Worm (Caenorhabditis elegans) whole organism, L4/young adult: ENCODE data around the gene C04G2.5.

Source experiments
- W03F9.2 ChIP-seq: fragments of 150-350 bp; optimal IDR thresholded peaks from 2 replicates; lab custom pipeline; 2014; ENCODE audit warnings: missing biosample characterization, missing genetic modification characterization
- dao-5 ChIP-seq: sonication (generic microtip); optimal IDR thresholded peaks from 2 replicates; lab custom pipeline; 2016; ENCODE audit warnings: missing genotype, missing genetic modification characterization, moderate library complexity, missing compliant biosample characterization
- him-1 ChIP-seq: sonication (generic microtip); optimal IDR thresholded peaks from 2 replicates; lab custom pipeline; 2016; ENCODE audit warnings: missing genotype, missing genetic modification reagents, missing genetic modification characterization, missing compliant biosample characterization

ce11 chrIV:10128446-10128845, 33.4 kb upstream of the C04G2.5 start:
- TF ChIP-seq dao-5 (tag; lab: Kevin White, UChicago) (no peak), him-1 (tag; lab: Kevin White, UChicago) (no peak), W03F9.2 (tag; lab: Kevin White, UChicago) (no peak)
